Worm (Caenorhabditis elegans) whole organism, L2 larva: Measurements from ENCODE around the gene K08D8.1.

Experiments used
- C34F6.9 ChIP-seq: fragments of 150-350 bp; optimal IDR thresholded peaks from 2 replicates; lab custom pipeline; 2014; ENCODE audit warnings: missing biosample characterization, missing genetic modification characterization
- alr-1 ChIP-seq: fragments of 150-350 bp; optimal IDR thresholded peaks from 2 replicates; lab custom pipeline; 2014; ENCODE audit warnings: missing biosample characterization, missing genetic modification characterization
- ama-1 ChIP-seq: fragments of 150-350 bp; optimal IDR thresholded peaks from 2 replicates; lab custom pipeline; 2018; ENCODE audit warnings: inconsistent platforms
- dmd-4 ChIP-seq: sonication (generic microtip); optimal IDR thresholded peaks from 2 replicates; lab custom pipeline; 2017; ENCODE audit warnings: missing biosample characterization, missing genetic modification characterization
- egl-27 ChIP-seq: sonication (generic microtip); optimal IDR thresholded peaks from 3 replicates; lab custom pipeline; 2017; ENCODE audit warnings: missing biosample characterization, missing genetic modification reagents, missing genetic modification characterization
- elt-1 ChIP-seq: fragments of 150-350 bp; optimal IDR thresholded peaks from 2 replicates; lab custom pipeline; 2014; ENCODE audit warnings: missing biosample characterization, missing genetic modification characterization
- elt-3 ChIP-seq: sonication (generic microtip); optimal IDR thresholded peaks from 2 replicates; lab custom pipeline; 2017; ENCODE audit warnings: missing biosample characterization, missing genetic modification characterization
- fos-1 ChIP-seq: fragments of 150-350 bp; optimal IDR thresholded peaks from 2 replicates; lab custom pipeline; 2014; ENCODE audit warnings: missing biosample characterization, missing genetic modification characterization
- gmeb-1 ChIP-seq: fragments of 150-350 bp; optimal IDR thresholded peaks from 2 replicates; lab custom pipeline; 2014; ENCODE audit warnings: missing biosample characterization, missing genetic modification characterization
- lin-13 ChIP-seq: fragments of 150-350 bp; optimal IDR thresholded peaks from 2 replicates; lab custom pipeline; 2014; ENCODE audit warnings: missing biosample characterization, missing genetic modification reagents, missing genetic modification characterization
- lsy-2 ChIP-seq, 2 experiments: fragments of 150-350 bp in 1 of 2; sonication (generic microtip) in 1 of 2; optimal IDR thresholded peaks; 2 replicates each; lab custom pipeline; 2014 to 2017; ENCODE audit warnings: missing biosample characterization in 2 of 2, missing genetic modification characterization in 2 of 2
- mbf-1 ChIP-seq: sonication (generic microtip); optimal IDR thresholded peaks from 2 replicates; lab custom pipeline; 2017; ENCODE audit warnings: missing biosample characterization, missing genetic modification characterization
- mdl-1 ChIP-seq, 2 experiments: fragments of 150-350 bp in 1 of 2; sonication (generic microtip) in 1 of 2; optimal IDR thresholded peaks; 2 replicates each; lab custom pipeline; 2017; ENCODE audit warnings: missing biosample characterization in 2 of 2, missing genetic modification characterization in 2 of 2
- nhr-10 ChIP-seq: sonication (generic microtip); optimal IDR thresholded peaks from 2 replicates; lab custom pipeline; 2017; ENCODE audit warnings: missing biosample characterization, missing genetic modification characterization
- nhr-12 ChIP-seq: fragments of 150-350 bp; optimal IDR thresholded peaks from 2 replicates; lab custom pipeline; 2014; ENCODE audit warnings: missing biosample characterization, missing genetic modification characterization
- nhr-25 ChIP-seq: fragments of 150-350 bp; sonication (generic microtip); optimal IDR thresholded peaks from 3 replicates; lab custom pipeline; 2014; ENCODE audit warnings: missing biosample characterization, missing genetic modification characterization
- peb-1 ChIP-seq: fragments of 150-350 bp; optimal IDR thresholded peaks from 2 replicates; lab custom pipeline; 2014; ENCODE audit warnings: missing biosample characterization, missing genetic modification characterization
- sem-4 ChIP-seq: fragments of 150-350 bp; optimal IDR thresholded peaks from 2 replicates; lab custom pipeline; 2014; ENCODE audit warnings: missing biosample characterization, missing genetic modification reagents, missing genetic modification characterization
- skn-1 ChIP-seq: sonication (generic microtip); optimal IDR thresholded peaks from 2 replicates; lab custom pipeline; 2017; ENCODE audit warnings: missing biosample characterization, missing genetic modification characterization
- sma-3 ChIP-seq: sonication (generic microtip); optimal IDR thresholded peaks from 2 replicates; lab custom pipeline; 2016; ENCODE audit warnings: missing genetic modification reagents, missing genetic modification characterization, missing compliant biosample characterization
- sma-9 ChIP-seq, 2 experiments: fragments of 150-350 bp in 1 of 2; sonication (generic microtip) in 1 of 2; optimal IDR thresholded peaks; 2 replicates each; lab custom pipeline; 2014 to 2016; ENCODE audit warnings: missing genetic modification characterization in 2 of 2, mild to moderate bottlenecking in 1 of 2, missing biosample characterization in 1 of 2, missing compliant biosample characterization in 1 of 2, missing genetic modification reagents in 1 of 2, moderate library complexity in 1 of 2
- snpc-4 ChIP-seq: fragments of 150-350 bp; optimal IDR thresholded peaks from 2 replicates; lab custom pipeline; 2014; ENCODE audit warnings: missing biosample characterization, missing genetic modification characterization
- unc-39 ChIP-seq: fragments of 150-350 bp; optimal IDR thresholded peaks from 2 replicates; lab custom pipeline; 2014; ENCODE audit warnings: missing biosample characterization, missing genetic modification characterization
- unc-55 ChIP-seq: fragments of 150-350 bp; sonication (generic microtip); optimal IDR thresholded peaks from 3 replicates; lab custom pipeline; 2014; ENCODE audit warnings: missing biosample characterization, missing genetic modification reagents, missing genetic modification characterization
- zag-1 ChIP-seq: fragments of 150-350 bp; optimal IDR thresholded peaks from 2 replicates; lab custom pipeline; 2014; ENCODE audit warnings: missing biosample characterization, missing genetic modification characterization
- ztf-1 ChIP-seq: fragments of 200-800 bp; sonication (Bioruptor generic); conservative IDR thresholded peaks from 2 replicates; pipeline ENCODE4 v1.3.6; 2022; ENCODE audit warnings: missing genetic modification characterization, missing compliant biosample characterization

The K08D8.1 gene

DNA sequence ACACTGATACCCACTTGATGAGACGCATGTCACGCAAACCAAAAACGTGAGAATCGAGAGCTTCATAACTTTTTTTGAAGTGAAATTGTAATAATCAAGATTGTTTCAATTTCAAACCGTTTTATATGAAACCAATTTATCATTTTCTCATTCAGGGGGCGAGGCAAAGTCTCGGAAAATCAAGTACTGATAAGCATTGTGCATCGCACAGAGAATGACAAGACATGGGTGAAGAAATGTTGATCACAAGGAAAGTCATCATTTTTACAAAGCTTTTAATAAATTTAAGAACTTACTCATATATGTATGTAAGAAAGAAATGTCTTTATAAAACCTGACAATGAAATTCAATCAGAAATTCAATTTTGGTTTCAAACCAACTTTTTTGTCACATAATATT is 14.2 kb downstream of the K08D8.1 start, which contains the start of gene K08D8.3:
Gene K08D8.3 (minus strand): TSS at position 131 of the 400 bp plus-strand sequence.
- peak; percentile 32 for TF ChIP-seq sma-9 (GFP tag; optimal IDR thresholded peaks at IDR 0.05; lab: Kevin White, UChicago)
- TF ChIP-seq sma-9 (tag; optimal IDR thresholded peaks at IDR 0.05; lab: Kevin White, UChicago) = no peak
- peak; percentile 89 for TF ChIP-seq skn-1 (tag; lab: Kevin White, UChicago)
- peak; percentile 89 for TF ChIP-seq fos-1 (tag; lab: Kevin White, UChicago)
- no peak for TF ChIP-seq lin-13 (GFP tag; lab: Kevin White, UChicago)
- TF ChIP-seq, all 48 proteins: peak for 3

DNA sequence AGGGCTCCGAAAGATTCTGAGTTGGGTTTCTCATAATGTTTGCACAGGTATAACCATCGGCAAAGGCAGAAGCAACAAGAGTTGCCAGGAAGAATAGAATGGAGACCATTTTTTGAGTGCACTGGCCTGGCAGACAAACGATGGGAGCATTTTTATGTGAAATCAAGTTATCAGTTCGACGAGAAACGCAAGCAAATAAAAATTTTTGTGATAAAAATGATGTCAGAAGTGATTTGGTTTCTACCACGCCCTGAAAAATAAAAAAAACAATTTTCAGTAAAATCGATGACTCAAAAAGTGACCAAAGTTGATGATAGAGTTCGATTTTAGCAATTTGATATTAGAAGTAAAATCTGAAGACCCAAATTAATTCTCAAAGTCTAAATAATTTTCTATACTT is 17.6 kb downstream of the K08D8.1 start, which contains the start of gene K08D8.4:
Gene K08D8.4 (minus strand): TSS at position 128 of the 400 bp plus-strand sequence.
- TF ChIP-seq fos-1 (tag; lab: Kevin White, UChicago) = peak; percentile 86
- TF ChIP-seq gmeb-1 (tag; lab: Kevin White, UChicago) = no peak

DNA sequence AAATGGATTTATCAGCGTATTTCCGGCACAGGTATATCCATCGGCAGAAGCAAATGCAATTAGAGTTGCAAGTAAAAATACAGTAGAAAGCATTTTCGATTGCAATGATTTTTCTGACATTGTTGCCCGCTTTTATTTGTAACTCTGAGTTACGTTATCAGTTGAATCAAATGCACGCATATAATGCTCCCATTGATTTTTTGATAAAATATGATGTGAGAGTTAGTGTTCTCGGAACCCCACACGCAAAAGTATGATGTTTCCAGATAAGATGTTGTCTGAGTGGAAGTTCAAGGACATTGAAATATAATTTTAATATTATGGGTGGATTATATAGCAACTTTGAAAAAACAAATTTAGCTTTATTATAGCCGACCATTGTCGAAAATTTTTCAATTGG is 19.7 kb downstream of the K08D8.1 start, which contains the start of gene K08D8.5:
Gene K08D8.5 (minus strand): TSS at position 140 of the 400 bp plus-strand sequence.
- TF ChIP-seq ztf-1 (no peak), fos-1 (tag; lab: Kevin White, UChicago) (peak; percentile 79), sma-9 (GFP tag; optimal IDR thresholded peaks at IDR 0.05; lab: Kevin White, UChicago) (peak; percentile 51), sma-9 (tag; optimal IDR thresholded peaks at IDR 0.05; lab: Kevin White, UChicago) (no peak)

DNA sequence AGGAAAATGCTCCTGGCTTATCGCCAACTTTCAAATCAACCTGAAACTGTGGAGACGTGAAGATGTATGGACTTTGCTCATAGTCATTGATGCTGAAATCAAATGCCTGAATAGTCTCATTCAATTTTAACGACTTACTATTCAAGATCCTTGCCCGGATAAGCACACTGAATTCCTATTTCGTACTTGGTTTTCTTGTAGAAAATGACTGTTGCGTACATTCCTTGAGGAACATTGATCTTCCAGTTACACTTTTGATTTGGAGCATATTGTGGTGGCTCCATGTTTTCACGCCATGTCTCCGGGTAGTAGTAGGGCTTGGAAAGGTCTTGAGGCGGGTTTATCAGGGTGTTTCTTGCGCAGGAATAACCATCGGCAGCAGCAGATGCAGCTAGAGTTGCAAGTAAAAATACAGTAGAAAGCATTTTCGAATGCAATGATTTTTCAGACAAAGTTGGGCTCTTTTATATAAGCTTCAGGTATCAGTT is 22.3 kb downstream of the K08D8.1 start, which contains the start of gene irg-6:
Gene irg-6 (minus strand): TSS at position 438 of the 488 bp plus-strand sequence.
- TF ChIP-seq unc-39 (tag; lab: Kevin White, UChicago) (no peak), dmd-4 (tag; lab: Kevin White, UChicago) (no peak), zag-1 (no peak), C34F6.9 (tag; lab: Kevin White, UChicago) (no peak), elt-1 (no peak), unc-55 (GFP tag; lab: Kevin White, UChicago) (no peak), nhr-10 (tag; lab: Kevin White, UChicago) (no peak), alr-1 (tag; lab: Kevin White, UChicago) (no peak), nhr-12 (no peak), sem-4 (tag; lab: Kevin White, UChicago) (no peak), snpc-4 (tag; lab: Kevin White, UChicago) (no peak), mbf-1 (tag; lab: Kevin White, UChicago) (no peak), nhr-25 (tag; lab: Kevin White, UChicago) (no peak), sma-3 (GFP tag; lab: Kevin White, UChicago) (no peak)

DNA sequence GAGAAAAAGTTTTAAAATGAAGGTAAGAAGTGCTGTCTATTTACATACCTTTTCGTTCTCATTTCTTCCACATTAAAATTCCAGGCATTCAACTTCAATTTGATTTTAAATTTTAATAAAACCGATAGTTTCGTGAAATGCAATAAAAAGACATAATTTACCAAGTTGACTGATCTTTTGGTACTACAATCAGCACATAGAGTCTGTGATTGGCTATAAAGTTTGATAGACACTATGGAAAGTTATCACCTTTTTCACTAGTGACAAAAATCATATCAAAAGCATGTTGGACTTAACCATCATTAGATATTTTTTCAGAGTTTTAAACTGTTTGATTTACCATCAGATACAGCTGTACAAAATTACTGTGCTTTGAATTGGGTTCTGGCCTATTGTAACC is 23.2 kb downstream of the K08D8.1 start, which contains the start of gene srz-15:
Gene srz-15 (plus strand): TSS at position 301 of the 400 bp plus-strand sequence.
- TF ChIP-seq lsy-2 (tag; optimal IDR thresholded peaks at IDR 0.05; lab: Kevin White, UChicago) = no peak
- no peak for TF ChIP-seq mdl-1 (tag; optimal IDR thresholded peaks at IDR 0.05; lab: Kevin White, UChicago)
- TF ChIP-seq C34F6.9 (tag; lab: Kevin White, UChicago) = no peak
- TF ChIP-seq peb-1 (tag; lab: Kevin White, UChicago) = no peak

DNA sequence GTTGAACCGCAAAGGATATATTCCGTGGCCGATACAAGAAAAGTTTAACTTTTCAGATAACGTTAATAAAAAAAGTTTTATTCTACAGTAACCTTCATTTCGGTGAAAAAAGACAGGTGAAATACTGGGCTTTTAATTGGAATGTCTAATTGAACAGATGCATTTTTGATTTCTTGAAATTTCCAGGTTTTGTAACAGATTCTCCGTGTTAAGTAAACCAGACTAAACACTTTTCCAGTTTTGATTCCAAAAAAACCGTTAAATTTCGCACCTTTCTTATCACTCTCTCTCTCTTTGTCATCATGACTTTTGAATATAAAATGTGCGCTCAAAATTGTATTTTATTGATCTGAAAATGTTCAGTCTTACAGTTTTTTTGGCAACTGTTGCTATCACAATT is 26.0 kb downstream of the K08D8.1 start, which contains the start of gene C32H11.3:
Gene C32H11.3 (plus strand): TSS at position 301 of the 400 bp plus-strand sequence.
- TF ChIP-seq elt-3 (tag; lab: Kevin White, UChicago) (no peak), skn-1 (tag; lab: Kevin White, UChicago) (no peak), unc-39 (tag; lab: Kevin White, UChicago) (no peak), dmd-4 (tag; lab: Kevin White, UChicago) (no peak), ama-1 (lab: Kevin White, UChicago) (no peak)

DNA sequence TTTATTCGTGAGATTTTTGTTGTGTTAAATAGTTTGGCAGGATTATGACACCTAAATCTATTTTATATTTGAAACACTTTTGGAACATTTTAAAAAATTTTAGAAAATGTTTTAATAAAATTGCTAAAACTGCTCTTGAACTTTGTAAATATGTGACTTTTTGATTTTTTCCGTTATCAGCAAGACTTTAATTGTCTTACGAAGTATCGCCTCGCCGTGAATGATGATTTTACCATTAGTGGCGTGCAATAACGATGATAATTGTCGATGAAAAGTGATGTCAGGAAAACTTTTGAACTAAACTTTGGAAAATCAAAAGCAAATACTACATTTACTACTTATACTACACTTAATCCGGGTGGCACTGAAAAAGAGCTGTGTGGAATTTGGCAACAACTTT is 28.3 kb downstream of the K08D8.1 start:
- no peak for TF ChIP-seq egl-27
- TF ChIP-seq mbf-1 (tag; lab: Kevin White, UChicago) = no peak
- peak; percentile 78 for TF ChIP-seq sma-9 (GFP tag; optimal IDR thresholded peaks at IDR 0.05; lab: Kevin White, UChicago)
- TF ChIP-seq sma-9 (tag; optimal IDR thresholded peaks at IDR 0.05; lab: Kevin White, UChicago) = no peak
- peak; percentile 73 for TF ChIP-seq fos-1 (tag; lab: Kevin White, UChicago)
- TF ChIP-seq skn-1 (tag; lab: Kevin White, UChicago) = peak; percentile 45
- TF ChIP-seq, all 48 proteins: peak for 3
